Worm (Caenorhabditis elegans): Measurements from ENCODE around the gene F56D6.21.

DNA sequence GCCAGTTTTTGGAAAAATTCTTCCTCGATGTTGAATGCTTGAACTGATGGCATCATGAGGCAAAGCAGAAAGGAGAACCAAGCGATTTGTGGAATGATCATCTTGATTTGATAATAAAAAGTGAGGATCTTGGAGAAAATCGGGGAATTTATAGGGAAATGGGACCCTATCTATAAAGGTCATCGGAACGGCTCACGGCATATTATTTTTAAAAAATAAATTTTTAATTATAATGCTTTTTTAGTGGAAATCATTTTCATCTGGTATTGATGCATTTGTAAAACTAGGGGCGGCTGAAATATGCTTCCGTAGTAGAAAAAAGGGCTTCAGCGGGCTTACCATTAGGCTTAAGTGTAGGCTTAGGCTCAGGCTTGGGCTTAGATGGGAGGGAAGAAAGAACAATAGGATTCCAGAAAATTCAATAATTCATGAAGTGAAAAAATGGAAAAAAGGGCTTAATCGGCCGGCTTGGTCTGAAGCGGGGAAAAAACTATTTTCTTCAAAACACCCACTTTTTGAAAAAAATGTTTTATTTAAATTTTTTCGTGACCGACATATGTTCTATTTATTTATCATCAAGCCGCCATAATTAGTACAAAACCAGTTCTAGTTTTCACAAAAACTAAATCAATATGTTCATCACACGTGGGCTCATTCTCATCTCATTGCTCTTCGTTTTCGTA, 2.9 kb downstream of the F56D6.21 start, which contains the start of the genes F56D6.22 and F56D6.12:
- TF ChIP-seq ceh-18 (tag; optimal IDR thresholded peaks at IDR 0.05) (no peak), rnt-1 (tag; optimal IDR thresholded peaks at IDR 0.05) (no peak), fax-1 (tag; optimal IDR thresholded peaks at IDR 0.05) (no peak), hlh-13 (GFP tag; optimal IDR thresholded peaks at IDR 0.05) (no peak), T23F11.4 (GFP tag; optimal IDR thresholded peaks at IDR 0.05) (no peak), pqm-1 (tag; optimal IDR thresholded peaks at IDR 0.05) (no peak)

Measured in whole organism, late embryonic.